Worm (Caenorhabditis elegans): ENCODE results near the gene ZK930.7.

ZK930.7 gene

ce11 chrII:11958793-11959574, 44.6 kb downstream of the ZK930.7 start (continued):
- TF ChIP-seq hlh-17 (GFP tag; optimal IDR thresholded peaks at IDR 0.05; ENCODE audit: borderline replicate concordance) (no peak), sptf-1 (tag; optimal IDR thresholded peaks at IDR 0.05) (no peak), nhr-76 (tag; optimal IDR thresholded peaks at IDR 0.05) (no peak), snu-23 (GFP tag; optimal IDR thresholded peaks at IDR 0.05) (peak; percentile 87), unc-86 (tag; optimal IDR thresholded peaks at IDR 0.05) (peak; percentile 47), mdl-1 (tag; optimal IDR thresholded peaks at IDR 0.05) (peak in 1 of 2 experiments; percentile 57), elt-3 (tag; optimal IDR thresholded peaks at IDR 0.05) (peak in 1 of 6 experiments; percentile 34), nhr-47 (tag; optimal IDR thresholded peaks at IDR 0.05) (peak; percentile 75), fkh-10 (GFP tag; optimal IDR thresholded peaks at IDR 0.05) (peak; percentile 21), alr-1 (tag; optimal IDR thresholded peaks at IDR 0.05; ENCODE audit: borderline replicate concordance) (no peak), aly-2 (tag; optimal IDR thresholded peaks at IDR 0.05) (peak; percentile 28), tbx-2 (tag; optimal IDR thresholded peaks at IDR 0.05) (peak; percentile 57), lin-13 (GFP tag; optimal IDR thresholded peaks at IDR 0.05) (peak; percentile 49), unc-62 (GFP tag; optimal IDR thresholded peaks at IDR 0.05) (no peak), Y116A8C.19 (tag; optimal IDR thresholded peaks at IDR 0.05; ENCODE audit: borderline replicate concordance) (no peak), zag-1 (tag; optimal IDR thresholded peaks at IDR 0.05) (no peak), nhr-28 (tag; optimal IDR thresholded peaks at IDR 0.05) (no peak), pqm-1 (tag; optimal IDR thresholded peaks at IDR 0.05) (no peak), jun-1 (tag; optimal IDR thresholded peaks at IDR 0.05) (peak; percentile 49), vab-15 (tag; optimal IDR thresholded peaks at IDR 0.05) (peak; percentile 8), mep-1 (tag; optimal IDR thresholded peaks at IDR 0.05) (peak; percentile 52), tlp-1 (tag; optimal IDR thresholded peaks at IDR 0.05) (no peak), ceh-8 (GFP tag; optimal IDR thresholded peaks at IDR 0.05) (no peak), swsn-7 (tag; optimal IDR thresholded peaks at IDR 0.05) (peak; percentile 65), xbp-1 (tag; optimal IDR thresholded peaks at IDR 0.05) (peak; percentile 51), sox-4 (tag; optimal IDR thresholded peaks at IDR 0.05) (peak; percentile 4), lir-3 (tag; optimal IDR thresholded peaks at IDR 0.05; ENCODE audit: poor library complexity) (peak; percentile 36), nhr-71 (tag; optimal IDR thresholded peaks at IDR 0.05) (peak; percentile 71), lin-39 (tag; optimal IDR thresholded peaks at IDR 0.05) (no peak), C34B4.2 (tag; optimal IDR thresholded peaks at IDR 0.05) (no peak), dsc-1 (tag; optimal IDR thresholded peaks at IDR 0.05) (peak; percentile 70), nhr-90 (tag; optimal IDR thresholded peaks at IDR 0.05; ENCODE audit: poor library complexity) (peak; percentile 56), dpl-1 (GFP tag; optimal IDR thresholded peaks at IDR 0.05) (peak; percentile 38 to 58 (median 42)), ceh-88 (GFP tag; IDR thresholded peaks at IDR 0.05) (no peak), nhr-77 (tag; optimal IDR thresholded peaks at IDR 0.05) (peak; percentile 59), snpc-4 (tag; optimal IDR thresholded peaks at IDR 0.05) (peak; percentile 34), aha-1 (tag; optimal IDR thresholded peaks at IDR 0.05) (no peak), ceh-82 (tag; optimal IDR thresholded peaks at IDR 0.05) (peak in 2 of 3 experiments; percentile 35 to 73), lin-35 (GFP tag; optimal IDR thresholded peaks at IDR 0.05) (peak; percentile 58 to 76), hpl-2 (GFP tag; optimal IDR thresholded peaks at IDR 0.05) (no peak), egl-27 (tag; optimal IDR thresholded peaks at IDR 0.05) (no peak), pag-3 (tag; optimal IDR thresholded peaks at IDR 0.05; ENCODE audit: borderline replicate concordance, insufficient read depth) (no peak), egl-13 (tag; optimal IDR thresholded peaks at IDR 0.05) (no peak), fkh-4 (tag; optimal IDR thresholded peaks at IDR 0.05; ENCODE audit: borderline replicate concordance) (no peak), ceh-90 (tag; optimal IDR thresholded peaks at IDR 0.05) (no peak), ama-1 (optimal IDR thresholded peaks at IDR 0.05) (no peak), lsy-2 (tag; optimal IDR thresholded peaks at IDR 0.05) (peak; percentile 32 to 77)

Data from whole organism, L1 larva.